Worm (Caenorhabditis elegans): ENCODE results near the gene F33H12.7.
"Not testable (repeated sequence)": the region's sequence is repeated elsewhere in the genome, so short reads cannot be mapped to it uniquely, and the experiment has no call there.

The F33H12.7 gene

ce11 chrII:2610202-2610912 is 23.6 kb upstream of the F33H12.7 start, which contains the start of gene sri-38:
Gene sri-38, plus strand, starts transcription at chrII:2610862.
- TF ChIP-seq nhr-10 (tag; optimal IDR thresholded peaks at IDR 0.05) (no peak), fos-1 (tag; optimal IDR thresholded peaks at IDR 0.05) (peak; percentile 95), crh-2 (tag; optimal IDR thresholded peaks at IDR 0.05) (peak; percentile 49), blmp-1 (tag; optimal IDR thresholded peaks at IDR 0.05; ENCODE audit: insufficient read depth) (no peak)

- TF ChIP-seq nhr-6 (tag; optimal IDR thresholded peaks at IDR 0.05) (no peak), F13H6.1 (tag; optimal IDR thresholded peaks at IDR 0.05) (no peak)
These were observed 18.6 kb upstream of the F33H12.7 start, which contains the start of gene sri-77 for ce11 chrII:2605319-2605718. Gene sri-77, minus strand, starts transcription at chrII:2605419.

ce11 chrII:2600931-2601330 is 14.2 kb upstream of the F33H12.7 start:
- TF ChIP-seq ztf-1 (GFP tag; conservative IDR thresholded peaks at IDR 0.05) = no peak

ce11 chrII:2600176-2600575 is 13.5 kb upstream of the F33H12.7 start, which contains the start of gene F33H12.1:
Gene F33H12.1, plus strand, starts transcription at chrII:2600476.
- TF ChIP-seq nhr-11, ztf-4, nhr-129 (tag; optimal IDR thresholded peaks at IDR 0.05): not testable (repeated sequence)

- TF ChIP-seq lin-39 (tag; optimal IDR thresholded peaks at IDR 0.05) = no peak
These were observed 1.2 kb downstream of the F33H12.7 start, which contains the start of gene sri-36 for ce11 chrII:2585493-2585892. Gene sri-36, minus strand, starts transcription at chrII:2585593.

- no peak for TF ChIP-seq lsy-2 (tag; optimal IDR thresholded peaks at IDR 0.05)
- TF ChIP-seq nhr-6 (tag; optimal IDR thresholded peaks at IDR 0.05) = no peak
- TF ChIP-seq lin-39 (tag; optimal IDR thresholded peaks at IDR 0.05) = no peak
- no peak for TF ChIP-seq zag-1 (tag; optimal IDR thresholded peaks at IDR 0.05)
- no peak for TF ChIP-seq unc-55 (GFP tag; optimal IDR thresholded peaks at IDR 0.05)
- no peak for TF ChIP-seq crh-2 (tag; optimal IDR thresholded peaks at IDR 0.05)
- TF ChIP-seq elt-1 (tag; optimal IDR thresholded peaks at IDR 0.05) = no peak
- no peak for TF ChIP-seq mbf-1 (tag; optimal IDR thresholded peaks at IDR 0.05)
These were observed 3.7 kb downstream of the F33H12.7 start, which contains the start of gene sri-74 for ce11 chrII:2583044-2583443. Gene sri-74, minus strand, starts transcription at chrII:2583144.

- TF ChIP-seq elt-1 (tag; optimal IDR thresholded peaks at IDR 0.05) = no peak
- TF ChIP-seq skn-1 (tag; optimal IDR thresholded peaks at IDR 0.05) = no peak
- TF ChIP-seq sem-4 (tag; optimal IDR thresholded peaks at IDR 0.05) = no peak
- TF ChIP-seq nhr-129 (tag; optimal IDR thresholded peaks at IDR 0.05) = no peak
- TF ChIP-seq Y55F3AM.14 (GFP tag; optimal IDR thresholded peaks at IDR 0.05) = no peak
- no peak for TF ChIP-seq sma-3 (GFP tag; optimal IDR thresholded peaks at IDR 0.05)
These were observed 8.5 kb downstream of the F33H12.7 start for ce11 chrII:2578216-2578615.

- peak; percentile 1 to 25 for TF ChIP-seq mdl-1 (tag; optimal IDR thresholded peaks at IDR 0.05)
These were observed 16.2 kb downstream of the F33H12.7 start for ce11 chrII:2570384-2570964.

ce11 chrII:2564899-2565298 is 21.8 kb downstream of the F33H12.7 start, which contains the start of gene usp-39:
Gene usp-39, plus strand, starts transcription at chrII:2565275.
- TF ChIP-seq nhr-129 (tag; optimal IDR thresholded peaks at IDR 0.05) (no peak), nhr-23 (tag; optimal IDR thresholded peaks at IDR 0.05) (no peak), egl-27 (tag; optimal IDR thresholded peaks at IDR 0.05) (peak; percentile 32), ama-1 (optimal IDR thresholded peaks at IDR 0.05) (no peak), mab-5 (tag; optimal IDR thresholded peaks at IDR 0.05) (peak; percentile 65), nhr-77 (tag; optimal IDR thresholded peaks at IDR 0.05) (peak; percentile 13), blmp-1 (tag; optimal IDR thresholded peaks at IDR 0.05; ENCODE audit: insufficient read depth) (peak; percentile 8), lin-13 (GFP tag; optimal IDR thresholded peaks at IDR 0.05) (peak; percentile 88), Y55F3AM.14 (GFP tag; optimal IDR thresholded peaks at IDR 0.05) (no peak), nhr-25 (tag; optimal IDR thresholded peaks at IDR 0.05) (peak; percentile 81), lin-11 (tag; optimal IDR thresholded peaks at IDR 0.05) (no peak), unc-55 (GFP tag; optimal IDR thresholded peaks at IDR 0.05) (peak; percentile 94), nhr-237 (tag; optimal IDR thresholded peaks at IDR 0.05) (peak; percentile 9), C34F6.9 (tag; optimal IDR thresholded peaks at IDR 0.05) (peak; percentile 90), F13H6.1 (tag; optimal IDR thresholded peaks at IDR 0.05) (no peak), peb-1 (tag; optimal IDR thresholded peaks at IDR 0.05) (no peak), elt-1 (tag; optimal IDR thresholded peaks at IDR 0.05) (no peak), nhr-10 (tag; optimal IDR thresholded peaks at IDR 0.05) (peak; percentile 67), crh-2 (tag; optimal IDR thresholded peaks at IDR 0.05) (peak; percentile 82), fos-1 (tag; optimal IDR thresholded peaks at IDR 0.05) (peak; percentile 60), sma-9 (GFP tag; optimal IDR thresholded peaks at IDR 0.05) (no peak), sma-9 (tag; optimal IDR thresholded peaks at IDR 0.05) (no peak)
